Worm (Caenorhabditis elegans) whole organism, L4 larva: ENCODE data around the gene ZK1067.4.

Source experiments
- F49E8.2 ChIP-seq: sonication (generic microtip); optimal IDR thresholded peaks from 2 replicates; lab custom pipeline; 2016; ENCODE audit warnings: missing compliant biosample characterization, mild to moderate bottlenecking, missing genetic modification characterization, borderline replicate concordance
- ZK546.5 ChIP-seq, 2 experiments: sonication (generic microtip); optimal IDR thresholded peaks; 2 replicates each; lab custom pipeline; 2017; ENCODE audit warnings: missing biosample characterization in 2 of 2, missing genetic modification characterization in 2 of 2
- hmg-1.1 ChIP-seq: fragments of 200-800 bp; sonication (Bioruptor generic); IDR thresholded peaks from 2 replicates; pipeline ENCODE4 v1.3.6; 2022; ENCODE audit warnings: missing genetic modification reagents, missing genetic modification characterization, missing compliant biosample characterization
- mxl-3 ChIP-seq: fragments of 200-800 bp; sonication (Bioruptor generic); optimal IDR thresholded peaks from 2 replicates; lab custom pipeline; 2018; ENCODE audit warnings: mild to moderate bottlenecking, missing genetic modification characterization, missing compliant biosample characterization
- nhr-28 ChIP-seq: fragments of 150-350 bp; optimal IDR thresholded peaks from 2 replicates; lab custom pipeline; 2014; ENCODE audit warnings: missing biosample characterization, missing genetic modification characterization
- pqm-1 ChIP-seq: sonication (generic microtip); optimal IDR thresholded peaks from 2 replicates; lab custom pipeline; 2017; ENCODE audit warnings: missing biosample characterization, missing genetic modification characterization
- unc-130 ChIP-seq: sonication (generic microtip); optimal IDR thresholded peaks from 2 replicates; lab custom pipeline; 2016; ENCODE audit warnings: missing genetic modification reagents, missing genetic modification characterization, missing compliant biosample characterization

- no peak for TF ChIP-seq nhr-28
- no peak for TF ChIP-seq F49E8.2 (tag; lab: Kevin White, UChicago)
- no peak for TF ChIP-seq unc-130
- TF ChIP-seq pqm-1 (tag; lab: Kevin White, UChicago) = no peak
- no peak for TF ChIP-seq ZK546.5 (tag; optimal IDR thresholded peaks at IDR 0.05; lab: Kevin White, UChicago)
- TF ChIP-seq mxl-3 = no peak
- TF ChIP-seq hmg-1.1 (GFP tag; lab: Robert Waterston, UW) = no peak
Observed at ce11 chrII:9261403-9261802, 51.2 kb downstream of the ZK1067.4 start.
